Fruit fly (Drosophila melanogaster) whole organism, embryonic: ENCODE data around the gene Doc2.

Experiments used
- Atf-2 ChIP-seq: fragments of 200-800 bp; sonication (Bioruptor generic); optimal IDR thresholded peaks from 2 replicates; lab custom pipeline; 2016; ENCODE audit warnings: missing biosample characterization, missing genetic modification characterization
- CG10979 ChIP-seq: fragments of 200-800 bp; sonication (Bioruptor generic); optimal IDR thresholded peaks from 2 replicates; lab custom pipeline; 2018; ENCODE audit warnings: missing biosample characterization, mild to moderate bottlenecking, missing genetic modification characterization, moderate library complexity
- CG11398 ChIP-seq: fragments of 200-800 bp; sonication (Bioruptor generic); optimal IDR thresholded peaks from 2 replicates; lab custom pipeline; 2016; ENCODE audit warnings: missing biosample characterization, missing genetic modification characterization
- CG1233 ChIP-seq: fragments of 200-800 bp; sonication (Bioruptor generic); optimal IDR thresholded peaks from 4 replicates; lab custom pipeline; 2018; ENCODE audit warnings: missing biosample characterization, mild to moderate bottlenecking, missing genetic modification characterization
- CG13424 ChIP-seq: fragments of 200-800 bp; sonication (Bioruptor generic); optimal IDR thresholded peaks from 2 replicates; lab custom pipeline; 2019; ENCODE audit warnings: missing biosample characterization, mild to moderate bottlenecking, missing genetic modification characterization, moderate library complexity
- CG14710 ChIP-seq: fragments of 200-800 bp; sonication (Bioruptor generic); optimal IDR thresholded peaks from 3 replicates; lab custom pipeline; 2019; ENCODE audit warnings: missing biosample characterization, mild to moderate bottlenecking, missing genetic modification characterization, moderate library complexity
- CG15514 ChIP-seq: fragments of 200-800 bp; sonication (Bioruptor generic); optimal IDR thresholded peaks from 3 replicates; lab custom pipeline; 2017; ENCODE audit warnings: missing biosample characterization, missing genetic modification characterization, mild to moderate bottlenecking, moderate library complexity, missing genetic modification reagents
- CG16779 ChIP-seq: fragments of 200-800 bp; sonication (Bioruptor generic); IDR thresholded peaks from 2 replicates; pipeline ENCODE4 v1.3.6; 2022; ENCODE audit warnings: missing biosample characterization, missing genetic modification characterization
- CG1792 ChIP-seq: fragments of 200-800 bp; sonication (Bioruptor generic); optimal IDR thresholded peaks from 2 replicates; lab custom pipeline; 2016; ENCODE audit warnings: missing biosample characterization, missing genetic modification characterization
- CG2199 ChIP-seq: fragments of 200-800 bp; sonication (Bioruptor generic); IDR thresholded peaks from 3 replicates; pipeline ENCODE4 v1.3.6; 2022; ENCODE audit warnings: missing biosample characterization, missing genetic modification characterization
- CG2202 ChIP-seq: fragments of 200-800 bp; sonication (Bioruptor generic); optimal IDR thresholded peaks from 2 replicates; lab custom pipeline; 2018; ENCODE audit warnings: missing biosample characterization, mild to moderate bottlenecking, missing genetic modification characterization
- CG2875 ChIP-seq: fragments of 200-800 bp; sonication (Bioruptor generic); optimal IDR thresholded peaks from 2 replicates; lab custom pipeline; 2017; ENCODE audit warnings: missing biosample characterization, mild to moderate bottlenecking, missing genetic modification characterization, missing genetic modification reagents
- CG31224 ChIP-seq: fragments of 200-800 bp; sonication (Bioruptor generic); IDR thresholded peaks from 2 replicates; pipeline ENCODE4 v1.3.6; 2022; ENCODE audit warnings: missing biosample characterization, missing genetic modification characterization
- CG32767 ChIP-seq: fragments of 200-800 bp; sonication (Bioruptor generic); IDR thresholded peaks from 2 replicates; pipeline ENCODE4 v1.3.6; 2022; ENCODE audit warnings: missing biosample characterization, missing genetic modification characterization
- CG33557 ChIP-seq: fragments of 200-800 bp; sonication (Bioruptor generic); optimal IDR thresholded peaks from 2 replicates; lab custom pipeline; 2019; ENCODE audit warnings: missing biosample characterization, mild to moderate bottlenecking, missing genetic modification characterization, moderate library complexity
- CG3847 ChIP-seq: fragments of 200-800 bp; sonication (Bioruptor generic); IDR thresholded peaks from 2 replicates; pipeline ENCODE4 v1.3.6; 2022; ENCODE audit warnings: missing biosample characterization, missing genetic modification characterization
- CG3995 ChIP-seq: fragments of 200-800 bp; sonication (Bioruptor generic); optimal IDR thresholded peaks from 3 replicates; lab custom pipeline; 2016; ENCODE audit warnings: missing biosample characterization, missing genetic modification characterization
- CG6654 ChIP-seq: fragments of 200-800 bp; sonication (Bioruptor generic); optimal IDR thresholded peaks from 2 replicates; lab custom pipeline; 2017; ENCODE audit warnings: missing biosample characterization, mild to moderate bottlenecking, missing genetic modification characterization
- CG6813 ChIP-seq: fragments of 200-800 bp; sonication (Bioruptor generic); optimal IDR thresholded peaks from 2 replicates; lab custom pipeline; 2017; ENCODE audit warnings: missing biosample characterization, missing genetic modification characterization, mild to moderate bottlenecking, moderate library complexity, missing genetic modification reagents
- CG7987 ChIP-seq: fragments of 200-800 bp; sonication (Bioruptor generic); optimal IDR thresholded peaks from 2 replicates; lab custom pipeline; 2018; ENCODE audit warnings: missing biosample characterization, mild to moderate bottlenecking, missing genetic modification characterization, moderate library complexity
- D19B ChIP-seq: fragments of 200-800 bp; sonication (Bioruptor generic); optimal IDR thresholded peaks from 2 replicates; lab custom pipeline; 2017; ENCODE audit warnings: missing biosample characterization, mild to moderate bottlenecking, missing genetic modification characterization
- Dref ChIP-seq: fragments of 200-800 bp; sonication (Bioruptor generic); IDR thresholded peaks from 2 replicates; pipeline ENCODE4 v1.3.6; 2022; ENCODE audit warnings: missing biosample characterization, missing genetic modification characterization
- H2.0 ChIP-seq: fragments of 200-800 bp; sonication (Bioruptor generic); IDR thresholded peaks from 2 replicates; pipeline ENCODE4 v1.3.6; 2022; ENCODE audit warnings: missing biosample characterization, missing genetic modification characterization
- Hsf ChIP-seq: fragments of 200-800 bp; sonication (Bioruptor generic); optimal IDR thresholded peaks from 3 replicates; lab custom pipeline; 2016; ENCODE audit warnings: missing biosample characterization, missing genetic modification characterization
- Mad ChIP-seq: fragments of 200-800 bp; sonication (Bioruptor generic); optimal IDR thresholded peaks from 2 replicates; lab custom pipeline; 2016; ENCODE audit warnings: missing biosample characterization, missing genetic modification characterization
- Max ChIP-seq: fragments of 200-800 bp; sonication (Bioruptor generic); optimal IDR thresholded peaks from 2 replicates; lab custom pipeline; 2016; ENCODE audit warnings: missing biosample characterization, mild to moderate bottlenecking, missing genetic modification characterization
- NFAT ChIP-seq: fragments of 200-800 bp; sonication (Bioruptor generic); IDR thresholded peaks from 2 replicates; pipeline ENCODE4 v1.3.6; 2022; ENCODE audit warnings: missing biosample characterization, missing genetic modification characterization
- NK7.1 ChIP-seq: fragments of 200-800 bp; sonication (Bioruptor generic); optimal IDR thresholded peaks from 3 replicates; lab custom pipeline; 2016; ENCODE audit warnings: missing biosample characterization, missing genetic modification characterization
- Oaz ChIP-seq: fragments of 200-800 bp; sonication (Bioruptor generic); IDR thresholded peaks from 2 replicates; pipeline ENCODE4 v1.3.6; 2022; ENCODE audit warnings: missing biosample characterization, missing genetic modification characterization
- Sox100B ChIP-seq: fragments of 200-800 bp; sonication (Bioruptor generic); optimal IDR thresholded peaks from 3 replicates; lab custom pipeline; 2018; ENCODE audit warnings: missing biosample characterization, mild to moderate bottlenecking, missing genetic modification characterization
- Sry-β ChIP-seq: fragments of 200-800 bp; sonication (Bioruptor generic); optimal IDR thresholded peaks from 2 replicates; lab custom pipeline; 2018; ENCODE audit warnings: missing biosample characterization, mild to moderate bottlenecking, missing genetic modification characterization, moderate library complexity
- btn ChIP-seq: fragments of 200-800 bp; sonication (Bioruptor generic); optimal IDR thresholded peaks from 2 replicates; lab custom pipeline; 2016; ENCODE audit warnings: missing biosample characterization, missing genetic modification characterization
- crc ChIP-seq: fragments of 200-800 bp; sonication (Bioruptor generic); optimal IDR thresholded peaks from 2 replicates; lab custom pipeline; 2016; ENCODE audit warnings: missing biosample characterization, missing genetic modification characterization
- croc ChIP-seq: fragments of 200-800 bp; sonication (Bioruptor generic); conservative IDR thresholded peaks from 3 replicates; pipeline ENCODE4 v1.3.6; 2022; ENCODE audit warnings: missing biosample characterization, missing genetic modification characterization
- dm ChIP-seq: fragments of 200-800 bp; sonication (Bioruptor generic); optimal IDR thresholded peaks from 3 replicates; lab custom pipeline; 2016; ENCODE audit warnings: missing biosample characterization, missing genetic modification characterization
- ftz-f1 ChIP-seq: fragments of 200-800 bp; sonication (Bioruptor generic); optimal IDR thresholded peaks from 2 replicates; lab custom pipeline; 2016; ENCODE audit warnings: missing biosample characterization, missing genetic modification characterization
- gfzf ChIP-seq: fragments of 200-800 bp; sonication (Bioruptor generic); optimal IDR thresholded peaks from 2 replicates; lab custom pipeline; 2016; ENCODE audit warnings: missing biosample characterization, mild to moderate bottlenecking, missing genetic modification characterization, moderate library complexity
- ham ChIP-seq: fragments of 200-800 bp; sonication (Bioruptor generic); IDR thresholded peaks from 2 replicates; pipeline ENCODE4 v1.3.6; 2022; ENCODE audit warnings: missing biosample characterization, missing genetic modification characterization
- ind ChIP-seq: fragments of 200-800 bp; sonication (Bioruptor generic); optimal IDR thresholded peaks from 3 replicates; lab custom pipeline; 2016; ENCODE audit warnings: missing biosample characterization, missing genetic modification characterization
- lov ChIP-seq, 2 experiments: fragments of 200-800 bp in 1 of 2; fragments of >200 bp in 1 of 2; sonication (Bioruptor generic) in 1 of 2; IDR thresholded peaks in 1 of 2; optimal IDR thresholded peaks in 1 of 2; 2 replicates in 1 of 2; 3 replicates in 1 of 2; pipeline versions ENCODE4 v1.3.6 to Lab custom; 2017 to 2022; ENCODE audit warnings: missing biosample characterization in 1 of 2, missing genetic modification characterization in 1 of 2
- mirr ChIP-seq: fragments of 200-800 bp; sonication (Bioruptor generic); optimal IDR thresholded peaks from 3 replicates; lab custom pipeline; 2018; ENCODE audit warnings: missing biosample characterization, mild to moderate bottlenecking, missing genetic modification characterization
- oc ChIP-seq: fragments of 200-800 bp; sonication (Bioruptor generic); optimal IDR thresholded peaks from 2 replicates; lab custom pipeline; 2018; ENCODE audit warnings: missing biosample characterization, mild to moderate bottlenecking, missing genetic modification characterization, moderate library complexity
- row ChIP-seq: fragments of 200-800 bp; sonication (Bioruptor generic); IDR thresholded peaks from 3 replicates; pipeline ENCODE4 v1.3.6; 2022; ENCODE audit warnings: missing biosample characterization, missing genetic modification characterization
- salm ChIP-seq: fragments of 200-800 bp; sonication (Bioruptor generic); optimal IDR thresholded peaks from 2 replicates; lab custom pipeline; 2018; ENCODE audit warnings: missing biosample characterization, mild to moderate bottlenecking, missing genetic modification characterization
- sima ChIP-seq: fragments of 200-800 bp; sonication (Bioruptor generic); optimal IDR thresholded peaks from 2 replicates; lab custom pipeline; 2016; ENCODE audit warnings: missing biosample characterization, missing genetic modification characterization
- slp2 ChIP-seq: fragments of 200-800 bp; sonication (Bioruptor generic); optimal IDR thresholded peaks from 2 replicates; lab custom pipeline; 2016; ENCODE audit warnings: missing biosample characterization, missing genetic modification characterization
- stwl ChIP-seq: fragments of 200-800 bp; sonication (Bioruptor generic); optimal IDR thresholded peaks from 3 replicates; lab custom pipeline; 2018; ENCODE audit warnings: missing biosample characterization, mild to moderate bottlenecking, missing genetic modification characterization, moderate library complexity
- usp ChIP-seq: fragments of >200 bp; optimal IDR thresholded peaks from 2 replicates; lab custom pipeline; 2017; ENCODE audit warnings: missing biosample characterization, missing genetic modification characterization
- yki ChIP-seq: fragments of >200 bp; optimal IDR thresholded peaks from 3 replicates; lab custom pipeline; 2018

Doc2 gene

dm6 chr3L:8974478-8975477 lies 44.3 kb downstream of the Doc2 start, which contains the start of the genes pix and Srp68 (continued):
- TF ChIP-seq dm (GFP tag; lab: Kevin White, UChicago) (peak; percentile 81), crc (GFP tag; lab: Kevin White, UChicago) (peak; percentile 20), ind (GFP tag; lab: Kevin White, UChicago) (peak; percentile 67), CG31224 (GFP tag; lab: Robert Waterston, UW) (0 out of 2 replicates have a peak, but pooled peaks have one; percentile 14), Dref (GFP tag; lab: Robert Waterston, UW) (peak; percentile 61), sima (GFP tag; lab: Kevin White, UChicago) (no peak), CG11398 (no peak), Mad (GFP tag; lab: Kevin White, UChicago) (peak; percentile 15), CG2199 (GFP tag; lab: Robert Waterston, UW) (no peak), CG13424 (peak; percentile 75), Sry-β (peak; percentile 76), stwl (tag; lab: Kevin White, UChicago) (peak; percentile 54), NK7.1 (GFP tag; lab: Kevin White, UChicago) (no peak), CG16779 (GFP tag; lab: Robert Waterston, UW) (no peak), CG3847 (GFP tag; lab: Robert Waterston, UW) (peak; percentile 77), CG10979 (tag; lab: Kevin White, UChicago) (peak; percentile 42), oc (tag; lab: Kevin White, UChicago) (no peak), CG2202 (tag; lab: Kevin White, UChicago) (no peak), CG7987 (no peak), Hsf (GFP tag; lab: Kevin White, UChicago) (peak; percentile 61), yki (no peak), D19B (no peak), H2.0 (no peak), Sox100B (GFP tag; lab: Kevin White, UChicago) (no peak), salm (tag; lab: Kevin White, UChicago) (no peak), Atf-2 (GFP tag; lab: Kevin White, UChicago) (no peak), croc (GFP tag; lab: Robert Waterston, UW) (peak; percentile 47; the same call in 2 of the 3 replicates), btn (GFP tag; lab: Kevin White, UChicago) (no peak), ham (no peak), NFAT (GFP tag; lab: Robert Waterston, UW) (0 out of 2 replicates have a peak, but pooled peaks have one; percentile 34), row (GFP tag; lab: Robert Waterston, UW) (peak; percentile 94), ftz-f1 (GFP tag; lab: Kevin White, UChicago) (no peak), gfzf (GFP tag; lab: Kevin White, UChicago) (no peak), CG15514 (GFP tag; lab: Kevin White, UChicago) (peak; percentile 32), lov (optimal IDR thresholded peaks at IDR 0.05; lab: Kevin White, UChicago) (no peak), lov (GFP tag; IDR thresholded peaks at IDR 0.05; lab: Robert Waterston, UW) (no peak), CG6813 (GFP tag; lab: Kevin White, UChicago) (no peak), usp (no peak), slp2 (GFP tag; lab: Kevin White, UChicago) (peak; percentile 28), mirr (no peak), CG33557 (peak; percentile 75), CG2875 (GFP tag; lab: Kevin White, UChicago) (no peak), CG6654 (GFP tag; lab: Kevin White, UChicago) (no peak), Max (GFP tag; lab: Kevin White, UChicago) (peak; percentile 70), CG14710 (peak; percentile 87), Oaz (GFP tag; lab: Robert Waterston, UW) (no peak), CG3995 (GFP tag; lab: Kevin White, UChicago) (peak; percentile 26), CG32767 (GFP tag; lab: Robert Waterston, UW) (no peak), CG1792 (GFP tag; lab: Kevin White, UChicago) (no peak), CG1233 (GFP tag; lab: Kevin White, UChicago) (peak; percentile 65)
